Worm (Caenorhabditis elegans) whole organism, young adult: Measurements from ENCODE around the gene ptr-15.

Experiments
- F37B4.10 ChIP-seq: fragments of 200-800 bp; sonication (Bioruptor generic); IDR thresholded peaks from 2 replicates; pipeline ENCODE4 v1.3.6; 2022; ENCODE audit warnings: missing genetic modification characterization, missing compliant biosample characterization
- F49E8.2 ChIP-seq: sonication (generic microtip); optimal IDR thresholded peaks from 3 replicates; lab custom pipeline; 2017; ENCODE audit warnings: missing genetic modification characterization, mild to moderate bottlenecking, missing compliant biosample characterization, antibody characterized with exemption, moderate library complexity; ENCODE audit not compliant: insufficient read depth
- F57A8.1 ChIP-seq: fragments of 200-800 bp; sonication (Bioruptor generic); optimal IDR thresholded peaks from 2 replicates; lab custom pipeline; 2018; ENCODE audit warnings: mild to moderate bottlenecking, missing genetic modification characterization, moderate library complexity, missing compliant biosample characterization
- Y67H2A.10 ChIP-seq: fragments of 200-800 bp; sonication (Bioruptor generic); conservative IDR thresholded peaks from 2 replicates; pipeline ENCODE4 v1.3.6; 2022; ENCODE audit warnings: missing genetic modification reagents, missing genetic modification characterization, missing compliant biosample characterization
- akir-1 ChIP-seq: fragments of 200-800 bp; sonication (Bioruptor generic); optimal IDR thresholded peaks from 2 replicates; lab custom pipeline; 2018; ENCODE audit warnings: mild to moderate bottlenecking, missing genetic modification characterization, moderate library complexity, missing compliant biosample characterization
- ccch-3 ChIP-seq: fragments of 200-800 bp; sonication (Bioruptor generic); optimal IDR thresholded peaks from 2 replicates; lab custom pipeline; 2018; ENCODE audit warnings: mild to moderate bottlenecking, missing genetic modification characterization, missing compliant biosample characterization
- cebp-1 ChIP-seq, 2 experiments: fragments of 200-800 bp in 1 of 2; sonication (Bioruptor generic) in 1 of 2; sonication (generic microtip) in 1 of 2; IDR thresholded peaks in 1 of 2; optimal IDR thresholded peaks in 1 of 2; 2 replicates each; pipeline versions ENCODE4 v1.3.6 to Lab custom; 2017 to 2022; ENCODE audit warnings: missing compliant biosample characterization in 2 of 2, missing genetic modification characterization in 2 of 2, mild to moderate bottlenecking in 1 of 2, missing genetic modification reagents in 1 of 2, moderate library complexity in 1 of 2
- ceh-100 ChIP-seq: fragments of 200-800 bp; sonication (Bioruptor generic); IDR thresholded peaks from 2 replicates; pipeline ENCODE4 v1.3.6; 2022; ENCODE audit warnings: missing genetic modification reagents, missing genetic modification characterization, missing compliant biosample characterization
- chd-7 ChIP-seq: sonication (generic microtip); optimal IDR thresholded peaks from 2 replicates; lab custom pipeline; 2016; ENCODE audit warnings: mild to moderate bottlenecking, missing genetic modification characterization, moderate library complexity, missing compliant biosample characterization
- egl-18 ChIP-seq: fragments of 200-800 bp; sonication (Bioruptor generic); IDR thresholded peaks from 2 replicates; pipeline ENCODE4 v1.3.6; 2022; ENCODE audit warnings: missing genetic modification reagents, missing genetic modification characterization, missing compliant biosample characterization
- egl-44 ChIP-seq: fragments of 200-800 bp; sonication (Bioruptor generic); IDR thresholded peaks from 2 replicates; pipeline ENCODE4 v1.3.6; 2022; ENCODE audit warnings: missing genetic modification reagents, missing genetic modification characterization, missing compliant biosample characterization
- egrh-3 ChIP-seq: fragments of 200-800 bp; sonication (Bioruptor generic); IDR thresholded peaks from 2 replicates; pipeline ENCODE4 v1.3.6; 2022; ENCODE audit warnings: missing genetic modification reagents, missing genetic modification characterization, missing compliant biosample characterization
- ekl-4 ChIP-seq: fragments of 200-800 bp; sonication (Bioruptor generic); IDR thresholded peaks from 2 replicates; pipeline ENCODE4 v1.3.6; 2022; ENCODE audit warnings: missing genetic modification reagents, missing genetic modification characterization, missing compliant biosample characterization
- hlh-26 ChIP-seq: fragments of 200-800 bp; sonication (Bioruptor generic); conservative IDR thresholded peaks from 2 replicates; pipeline ENCODE4 v1.3.6; 2022; ENCODE audit warnings: missing genetic modification reagents, missing genetic modification characterization, missing compliant biosample characterization
- hmg-1.2 ChIP-seq: fragments of 200-800 bp; sonication (Bioruptor generic); IDR thresholded peaks from 2 replicates; pipeline ENCODE4 v1.3.6; 2022; ENCODE audit warnings: missing genetic modification reagents, missing genetic modification characterization, missing compliant biosample characterization
- hmg-20 ChIP-seq: fragments of 200-800 bp; sonication (Bioruptor generic); IDR thresholded peaks from 2 replicates; pipeline ENCODE4 v1.3.6; 2022; ENCODE audit warnings: missing genetic modification reagents, missing genetic modification characterization, missing compliant biosample characterization
- let-607 ChIP-seq, 2 experiments: fragments of 200-800 bp in 1 of 2; sonication (Bioruptor generic) in 1 of 2; sonication (generic microtip) in 1 of 2; optimal IDR thresholded peaks; 2 replicates each; lab custom pipeline; 2016 to 2018; ENCODE audit warnings: mild to moderate bottlenecking in 2 of 2, missing compliant biosample characterization in 2 of 2, missing genetic modification characterization in 2 of 2, moderate library complexity in 2 of 2, missing genotype in 1 of 2
- lin-35 ChIP-seq, 3 experiments: fragments of 150-350 bp in 2 of 3; sonication (generic microtip) in 1 of 3; optimal IDR thresholded peaks; 2 replicates each; lab custom pipeline; 2014 to 2018; ENCODE audit warnings: missing biosample characterization in 3 of 3, missing genetic modification characterization in 3 of 3, missing genetic modification reagents in 3 of 3
- lir-1 ChIP-seq: fragments of 200-800 bp; sonication (Bioruptor generic); conservative IDR thresholded peaks from 2 replicates; pipeline ENCODE4 v1.3.6; 2022; ENCODE audit warnings: missing genetic modification reagents, missing genetic modification characterization, missing compliant biosample characterization
- madf-10 ChIP-seq: sonication (generic microtip); optimal IDR thresholded peaks from 2 replicates; lab custom pipeline; 2016; ENCODE audit warnings: mild to moderate bottlenecking, missing genetic modification characterization, missing compliant biosample characterization
- madf-6 ChIP-seq: fragments of 200-800 bp; sonication (Bioruptor generic); IDR thresholded peaks from 2 replicates; pipeline ENCODE4 v1.3.6; 2022; ENCODE audit warnings: missing genetic modification reagents, missing genetic modification characterization, missing compliant biosample characterization
- madf-8 ChIP-seq: fragments of 200-800 bp; sonication (Bioruptor generic); conservative IDR thresholded peaks from 2 replicates; pipeline ENCODE4 v1.3.6; 2022; ENCODE audit warnings: missing genetic modification reagents, missing genetic modification characterization, missing compliant biosample characterization
- mel-28 ChIP-seq: sonication (generic microtip); optimal IDR thresholded peaks from 2 replicates; lab custom pipeline; 2016; ENCODE audit warnings: borderline replicate concordance, mild to moderate bottlenecking, missing genetic modification characterization, missing compliant biosample characterization
- mes-4 ChIP-seq: sonication (generic microtip); optimal IDR thresholded peaks from 2 replicates; lab custom pipeline; 2016; ENCODE audit warnings: missing genotype, missing genetic modification characterization, missing compliant biosample characterization
- mxl-1 ChIP-seq: sonication (generic microtip); optimal IDR thresholded peaks from 2 replicates; lab custom pipeline; 2016; ENCODE audit warnings: missing genetic modification characterization, missing compliant biosample characterization
- nfya-1 ChIP-seq: sonication (generic microtip); optimal IDR thresholded peaks from 2 replicates; lab custom pipeline; 2017; ENCODE audit warnings: antibody characterized with exemption, missing compliant biosample characterization, missing genetic modification characterization, borderline replicate concordance; ENCODE audit not compliant: insufficient read depth
- nhr-80 ChIP-seq: sonication (generic microtip); optimal IDR thresholded peaks from 2 replicates; lab custom pipeline; 2016; ENCODE audit warnings: missing genetic modification characterization, missing compliant biosample characterization
- pbrm-1 ChIP-seq: fragments of 200-800 bp; sonication (Bioruptor generic); IDR thresholded peaks from 2 replicates; pipeline ENCODE4 v1.3.6; 2022; ENCODE audit warnings: missing genetic modification reagents, missing genetic modification characterization, missing compliant biosample characterization
- pha-4 ChIP-seq: fragments of 150-350 bp; sonication (generic microtip); optimal IDR thresholded peaks from 2 replicates; lab custom pipeline; 2014; ENCODE audit warnings: missing biosample characterization, missing genetic modification reagents, missing genetic modification characterization
- snpc-1.1 ChIP-seq: sonication (generic microtip); optimal IDR thresholded peaks from 2 replicates; lab custom pipeline; 2017; ENCODE audit warnings: missing genetic modification characterization, mild to moderate bottlenecking, missing compliant biosample characterization, antibody characterized with exemption, moderate library complexity, missing genotype, missing genetic modification reagents; ENCODE audit not compliant: insufficient read depth
- somi-1 ChIP-seq: fragments of 200-800 bp; sonication (Bioruptor generic); optimal IDR thresholded peaks from 2 replicates; lab custom pipeline; 2018; ENCODE audit warnings: mild to moderate bottlenecking, missing genetic modification characterization, missing compliant biosample characterization
- tbp1 ChIP-seq: fragments of 200-800 bp; sonication (Bioruptor generic); optimal IDR thresholded peaks from 2 replicates; lab custom pipeline; 2018; ENCODE audit warnings: mild to moderate bottlenecking, missing genetic modification characterization, missing compliant biosample characterization
- tbx-9 ChIP-seq: sonication (generic microtip); optimal IDR thresholded peaks from 2 replicates; lab custom pipeline; 2016; ENCODE audit warnings: borderline replicate concordance, missing genetic modification characterization, inconsistent platforms, missing compliant biosample characterization
- unc-62 ChIP-seq: fragments of 150-350 bp; optimal IDR thresholded peaks from 2 replicates; lab custom pipeline; 2014; ENCODE audit warnings: missing biosample characterization, missing genetic modification reagents, missing genetic modification characterization
- ztf-6 ChIP-seq: fragments of 200-800 bp; sonication (Bioruptor generic); IDR thresholded peaks from 2 replicates; pipeline ENCODE4 v1.3.6; 2022; ENCODE audit warnings: missing genetic modification reagents, missing genetic modification characterization, missing compliant biosample characterization

The ptr-15 gene

DNA sequence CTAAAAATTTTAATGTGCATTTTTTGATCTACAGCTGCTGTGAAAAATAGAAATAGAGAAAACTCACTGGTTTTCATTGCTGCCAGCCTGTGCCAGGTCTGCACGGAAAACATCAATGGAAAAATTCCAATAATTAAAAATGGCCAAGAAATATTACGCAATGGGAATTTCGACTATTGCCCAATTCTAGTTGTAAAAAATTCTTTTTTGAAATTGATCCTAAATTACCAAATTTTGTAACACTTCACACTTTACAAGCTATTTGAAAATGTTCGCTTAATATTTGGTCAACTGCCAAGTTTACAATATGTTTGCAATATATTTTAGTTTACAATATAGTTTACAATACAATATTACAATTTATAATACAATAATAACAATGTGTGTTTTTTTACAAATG, 30.9 kb upstream of the ptr-15 start:
- TF ChIP-seq let-607 (tag; optimal IDR thresholded peaks at IDR 0.05; lab: Kevin White, UChicago) (no peak), lin-35 (GFP tag; optimal IDR thresholded peaks at IDR 0.05; lab: Kevin White, UChicago) (no peak), lir-1 (no peak), snpc-1.1 (no peak), somi-1 (GFP tag; lab: Kevin White, UChicago) (no peak), pha-4 (tag; lab: Kevin White, UChicago) (no peak)
- TF ChIP-seq, all 124 proteins: peak for 0

- TF ChIP-seq snpc-1.1 (no peak), ccch-3 (GFP tag; lab: Kevin White, UChicago) (no peak), ztf-6 (no peak), hmg-1.2 (GFP tag; lab: Robert Waterston, UW) (peak; percentile 37; the same call in 1 of the 2 replicates), pbrm-1 (GFP tag; lab: Robert Waterston, UW) (no peak), hlh-26 (GFP tag; lab: Robert Waterston, UW) (no peak), nfya-1 (tag; lab: Kevin White, UChicago) (no peak), pha-4 (tag; lab: Kevin White, UChicago) (peak; percentile 72), F37B4.10 (GFP tag; lab: Robert Waterston, UW) (no peak), cebp-1 (GFP tag; IDR thresholded peaks at IDR 0.05; lab: Robert Waterston, UW) (no peak), cebp-1 (tag; optimal IDR thresholded peaks at IDR 0.05; lab: Kevin White, UChicago) (peak; percentile 8), akir-1 (GFP tag; lab: Kevin White, UChicago) (no peak), egl-44 (GFP tag; lab: Robert Waterston, UW) (no peak), ekl-4 (no peak), egl-18 (no peak), madf-8 (GFP tag; lab: Robert Waterston, UW) (no peak), lir-1 (no peak), ceh-100 (GFP tag; lab: Robert Waterston, UW) (no peak), nhr-80 (tag; lab: Kevin White, UChicago) (peak; percentile 55), mel-28 (no peak), F49E8.2 (tag; lab: Kevin White, UChicago) (no peak), mxl-1 (tag; lab: Kevin White, UChicago) (no peak), chd-7 (no peak), madf-10 (tag; lab: Kevin White, UChicago) (no peak), unc-62 (GFP tag; lab: Kevin White, UChicago) (no peak), madf-6 (GFP tag; lab: Robert Waterston, UW) (no peak), tbx-9 (tag; lab: Kevin White, UChicago) (no peak)
These were observed 28.6 kb upstream of the ptr-15 start, which contains the start of gene nhr-42 for ce11 chrV:6998303-6998884. TSS of gene nhr-42 (plus strand) at chrV:6998819.

DNA sequence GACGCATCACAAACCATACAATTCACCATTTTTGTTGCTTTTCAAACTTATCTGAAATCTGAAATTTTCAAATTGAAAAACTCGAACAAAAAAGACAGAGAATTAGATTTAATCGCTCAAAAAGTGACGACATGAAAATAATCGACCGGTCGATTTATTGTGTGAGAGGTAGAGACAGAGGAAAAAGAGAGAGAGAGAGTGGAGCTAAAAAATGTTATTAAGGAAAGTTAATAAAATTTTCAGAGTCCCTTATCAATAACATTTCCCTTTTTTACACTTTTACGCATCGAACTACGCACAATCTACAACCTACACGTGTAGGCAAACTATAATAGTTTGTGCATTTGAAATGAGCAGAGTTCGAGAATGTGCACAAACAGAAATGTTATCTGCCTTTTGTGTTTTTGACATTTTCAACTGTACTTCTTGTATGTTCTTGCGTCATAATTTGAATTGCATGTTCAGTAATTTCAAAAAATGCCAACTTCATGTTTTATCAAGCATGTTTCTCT, 27.3 kb upstream of the ptr-15 start, which contains the start of gene nhr-107:
nhr-107 (minus strand) TSS at position 51 of the 512 bp plus-strand sequence.
- TF ChIP-seq nhr-80 (tag; lab: Kevin White, UChicago) (peak; percentile 3), egrh-3 (no peak), Y67H2A.10 (GFP tag; lab: Robert Waterston, UW) (no peak), hmg-20 (GFP tag; lab: Robert Waterston, UW) (no peak), mes-4 (tag; lab: Kevin White, UChicago) (no peak), F57A8.1 (no peak), tbp1 (GFP tag; lab: Kevin White, UChicago) (no peak)
